Worm (Caenorhabditis elegans): ENCODE data around the gene ril-2.

The ril-2 gene

DNA sequence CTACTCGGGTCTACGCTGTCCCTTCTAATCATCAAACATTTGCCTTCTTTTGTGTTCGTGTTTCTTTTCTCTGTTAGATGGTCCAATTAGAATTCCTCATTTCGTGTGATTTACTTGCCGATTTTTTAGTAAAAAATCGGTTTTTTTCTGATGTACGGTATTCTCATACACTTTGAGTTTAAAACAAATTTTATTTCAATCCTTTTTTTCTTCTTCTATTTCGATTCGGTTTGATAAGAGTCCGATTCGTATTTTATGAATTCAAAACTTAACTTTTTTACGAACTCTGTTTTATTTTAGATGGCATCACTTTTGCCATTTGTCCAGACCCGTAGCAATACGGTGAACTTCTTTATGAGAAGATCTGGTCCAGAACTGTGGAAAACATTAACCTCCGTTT, 35.8 kb downstream of the ril-2 start, which contains the start of gene mrps-5:
Gene mrps-5, plus strand, starts transcription at position 301 of the 400 bp plus-strand sequence.
- TF ChIP-seq mel-28 (tag; optimal IDR thresholded peaks at IDR 0.05; ENCODE audit: borderline replicate concordance) (no peak), B0035.1 (tag; optimal IDR thresholded peaks at IDR 0.05) (no peak), Y79H2A.3 (GFP tag; conservative IDR thresholded peaks at IDR 0.05) (no peak)

- no peak for TF ChIP-seq bed-2 (GFP tag; IDR thresholded peaks at IDR 0.05)
- TF ChIP-seq madf-6 (GFP tag; IDR thresholded peaks at IDR 0.05), result 0 out of 2 replicates have a peak, but pooled peaks have one; percentile 13
- TF ChIP-seq xnd-1 (tag; optimal IDR thresholded peaks at IDR 0.05), result peak; percentile 10
- TF ChIP-seq lin-35 (GFP tag; optimal IDR thresholded peaks at IDR 0.05), result no peak
- no peak for TF ChIP-seq ztf-25 (GFP tag; IDR thresholded peaks at IDR 0.05)
- no peak for TF ChIP-seq ztf-18 (tag; optimal IDR thresholded peaks at IDR 0.05)
- TF ChIP-seq attf-3 (GFP tag; conservative IDR thresholded peaks at IDR 0.05), result peak; percentile 96
- TF ChIP-seq lsl-1 (GFP tag; optimal IDR thresholded peaks at IDR 0.05), result peak; percentile 63
- TF ChIP-seq egrh-3 (GFP tag; IDR thresholded peaks at IDR 0.05), result no peak
- no peak for TF ChIP-seq pha-4 (tag; optimal IDR thresholded peaks at IDR 0.05)
- TF ChIP-seq ama-1 (optimal IDR thresholded peaks at IDR 0.05), result no peak
- no peak for TF ChIP-seq ama-1 (GFP tag; optimal IDR thresholded peaks at IDR 0.05)
- TF ChIP-seq madf-3 (GFP tag; IDR thresholded peaks at IDR 0.05), result no peak
- TF ChIP-seq mel-28 (tag; optimal IDR thresholded peaks at IDR 0.05; ENCODE audit: borderline replicate concordance), result no peak
- TF ChIP-seq Y56A3A.18 (GFP tag; IDR thresholded peaks at IDR 0.05), result no peak
- no peak for TF ChIP-seq nfya-2 (GFP tag; IDR thresholded peaks at IDR 0.05)
- no peak for TF ChIP-seq aptf-3 (GFP tag; IDR thresholded peaks at IDR 0.05)
- no peak for TF ChIP-seq F23B12.7 (tag; optimal IDR thresholded peaks at IDR 0.05; ENCODE audit: insufficient read depth)
- TF ChIP-seq mxl-1 (tag; optimal IDR thresholded peaks at IDR 0.05), result no peak
- TF ChIP-seq mes-4 (tag; optimal IDR thresholded peaks at IDR 0.05), result no peak
These were observed 38.6 kb downstream of the ril-2 start, which contains the start of gene sel-1 for ce11 chrV:12560328-12560782. TSS of gene sel-1 (plus strand) at chrV:12560732.

DNA sequence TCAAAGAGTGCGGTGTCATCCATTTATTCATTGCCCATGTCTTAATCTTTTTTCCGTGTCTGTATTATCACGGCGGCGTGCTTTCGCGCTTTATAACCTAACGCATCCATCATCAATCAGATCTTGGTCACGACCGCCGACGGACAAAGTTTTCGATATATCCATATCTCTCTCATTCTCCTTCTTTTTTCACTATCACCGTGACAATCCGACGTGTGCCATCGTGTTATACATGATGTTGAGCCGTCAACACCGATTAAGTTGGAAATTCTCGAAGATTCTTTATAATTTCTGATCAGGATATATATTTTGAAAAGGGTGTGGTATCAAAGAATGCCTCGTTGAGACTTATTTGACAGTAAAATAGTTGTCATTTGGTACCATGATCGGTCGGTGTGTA, 42.1 kb downstream of the ril-2 start:
- TF ChIP-seq nhr-120 (GFP tag; IDR thresholded peaks at IDR 0.05), result no peak
- TF ChIP-seq mel-28 (tag; optimal IDR thresholded peaks at IDR 0.05; ENCODE audit: borderline replicate concordance), result no peak
- TF ChIP-seq dpff-1 (tag; optimal IDR thresholded peaks at IDR 0.05), result no peak
- no peak for TF ChIP-seq tbx-9 (tag; optimal IDR thresholded peaks at IDR 0.05; ENCODE audit: borderline replicate concordance)
- no peak for TF ChIP-seq Y53F4B.3 (GFP tag; IDR thresholded peaks at IDR 0.05)
- 0 out of 2 replicates have a peak, but pooled peaks have one; percentile 16 for TF ChIP-seq Y95B8A.8 (GFP tag; IDR thresholded peaks at IDR 0.05)
- no peak for TF ChIP-seq lin-26 (GFP tag; IDR thresholded peaks at IDR 0.05)
- no peak for TF ChIP-seq Y67H2A.10 (GFP tag; conservative IDR thresholded peaks at IDR 0.05)

DNA sequence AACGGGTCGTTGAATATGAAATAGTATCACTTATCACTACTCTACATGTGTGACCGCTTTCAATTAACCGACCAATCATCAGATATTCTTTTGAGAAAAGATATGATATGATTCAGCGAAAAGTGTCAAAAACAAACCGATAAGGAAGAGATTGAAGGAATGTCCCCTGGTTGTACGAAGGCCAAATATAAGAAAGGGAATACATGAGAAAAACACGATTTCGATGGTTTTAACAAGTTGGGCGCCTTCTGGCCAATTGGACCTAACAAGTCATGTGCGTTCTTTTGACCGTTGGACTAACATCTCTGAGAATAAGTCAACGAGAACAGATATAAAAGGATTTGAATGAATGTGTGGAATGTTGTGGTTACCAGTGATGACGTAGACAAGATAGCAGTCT, 43.1 kb downstream of the ril-2 start:
- TF ChIP-seq ZK185.1 (tag; optimal IDR thresholded peaks at IDR 0.05; ENCODE audit: poor library complexity, severe bottlenecking), result no peak
- no peak for TF ChIP-seq rcor-1 (GFP tag; IDR thresholded peaks at IDR 0.05)
- TF ChIP-seq hlh-12 (tag; optimal IDR thresholded peaks at IDR 0.05), result no peak
- no peak for TF ChIP-seq aptf-3 (GFP tag; IDR thresholded peaks at IDR 0.05)
- TF ChIP-seq Y95B8A.8 (GFP tag; IDR thresholded peaks at IDR 0.05), result 0 out of 2 replicates have a peak, but pooled peaks have one; percentile 45
- TF ChIP-seq ztf-18 (tag; optimal IDR thresholded peaks at IDR 0.05), result no peak
